Fruit fly (Drosophila melanogaster) whole organism, wandering third instar larva: ENCODE measurements around the gene Task6.

Experiments
- Abd-B ChIP-seq: fragments of >200 bp; optimal IDR thresholded peaks from 2 replicates; lab custom pipeline; 2017; ENCODE audit warnings: missing biosample characterization, missing genetic modification characterization
- CG32264 ChIP-seq: fragments of 200-800 bp; sonication (Bioruptor generic); optimal IDR thresholded peaks from 2 replicates; lab custom pipeline; 2016; ENCODE audit warnings: missing biosample characterization, missing genetic modification characterization
- CG9705 ChIP-seq: fragments of 200-800 bp; sonication (Bioruptor generic); optimal IDR thresholded peaks from 2 replicates; lab custom pipeline; 2018; ENCODE audit warnings: missing biosample characterization, mild to moderate bottlenecking, missing genetic modification characterization
- CrebA ChIP-seq: fragments of 200-800 bp; sonication (Bioruptor generic); optimal IDR thresholded peaks from 2 replicates; lab custom pipeline; 2016; ENCODE audit warnings: missing biosample characterization, mild to moderate bottlenecking, missing genetic modification characterization, borderline replicate concordance
- Dfd ChIP-seq: fragments of >200 bp; optimal IDR thresholded peaks from 2 replicates; lab custom pipeline; 2017; ENCODE audit warnings: missing biosample characterization, missing genetic modification characterization
- Dif ChIP-seq: fragments of 200-275, 200-300 bp; sonication (Bioruptor generic); optimal IDR thresholded peaks from 2 replicates; lab custom pipeline; 2018; ENCODE audit warnings: missing biosample characterization, missing genetic modification characterization; ENCODE audit not compliant: partially characterized antibody
- GATAd ChIP-seq: sonication (Bioruptor generic); optimal IDR thresholded peaks from 2 replicates; lab custom pipeline; 2016; ENCODE audit warnings: missing biosample characterization, missing genetic modification characterization
- HLH106 ChIP-seq: fragments of 200-800 bp; optimal IDR thresholded peaks from 3 replicates; lab custom pipeline; 2019; ENCODE audit warnings: missing biosample characterization, mild to moderate bottlenecking, missing genetic modification characterization, moderate library complexity
- Hnf4 ChIP-seq: fragments of 200-800 bp; sonication (Bioruptor generic); optimal IDR thresholded peaks from 2 replicates; lab custom pipeline; 2016; ENCODE audit warnings: missing biosample characterization, mild to moderate bottlenecking, missing genetic modification characterization
- Hr78 ChIP-seq: fragments of >200 bp; optimal IDR thresholded peaks from 2 replicates; lab custom pipeline; 2017; ENCODE audit warnings: missing biosample characterization, missing genetic modification characterization
- Hr83 ChIP-seq: fragments of 200-300 bp; sonication (Bioruptor generic); optimal IDR thresholded peaks from 2 replicates; lab custom pipeline; 2016; ENCODE audit warnings: missing biosample characterization, mild to moderate bottlenecking, missing genetic modification characterization, moderate library complexity; ENCODE audit not compliant: poor library complexity, severe bottlenecking
- Jra ChIP-seq: sonication (Bioruptor generic); optimal IDR thresholded peaks from 2 replicates; lab custom pipeline; 2016; ENCODE audit warnings: missing biosample characterization, missing genetic modification characterization
- Mio ChIP-seq: sonication (Bioruptor generic); optimal IDR thresholded peaks from 2 replicates; lab custom pipeline; 2016; ENCODE audit warnings: missing biosample characterization, missing genetic modification characterization
- Myc ChIP-seq: fragments of >200 bp; optimal IDR thresholded peaks from 2 replicates; lab custom pipeline; 2017
- N ChIP-seq: fragments of >200 bp; optimal IDR thresholded peaks from 2 replicates; lab custom pipeline; 2018; ENCODE audit warnings: missing biosample characterization, missing external identifiers, missing genetic modification characterization
- OdsH ChIP-seq: fragments of 200-800 bp; sonication (Bioruptor generic); optimal IDR thresholded peaks from 2 replicates; lab custom pipeline; 2016; ENCODE audit warnings: missing biosample characterization, mild to moderate bottlenecking, missing genetic modification characterization
- Rel ChIP-seq, 2 experiments: fragments of 200-800 bp; sonication (Bioruptor generic) in 1 of 2; optimal IDR thresholded peaks; 2 replicates in 1 of 2; 3 replicates in 1 of 2; lab custom pipeline; 2016 to 2019; ENCODE audit warnings: mild to moderate bottlenecking in 2 of 2, missing biosample characterization in 2 of 2, missing genetic modification characterization in 2 of 2, moderate library complexity in 1 of 2
- Sp1 ChIP-seq: fragments of 200-800 bp; sonication (Bioruptor generic); optimal IDR thresholded peaks from 3 replicates; lab custom pipeline; 2019; ENCODE audit warnings: missing biosample characterization, mild to moderate bottlenecking, missing genetic modification characterization, moderate library complexity
- Vsx2 ChIP-seq: fragments of 200-300, 225-300 bp; sonication (Bioruptor generic); optimal IDR thresholded peaks from 2 replicates; lab custom pipeline; 2018; ENCODE audit warnings: missing biosample characterization, missing genetic modification characterization; ENCODE audit not compliant: partially characterized antibody
- dl ChIP-seq, 2 experiments: fragments of 175-275, 200-275 bp in 1 of 2; fragments of 200-275 bp in 1 of 2; sonication (Bioruptor generic); optimal IDR thresholded peaks; lab custom pipeline; 2018; ENCODE audit warnings: mild to moderate bottlenecking in 2 of 2, missing biosample characterization in 2 of 2, missing genetic modification characterization in 2 of 2, moderate library complexity in 2 of 2; ENCODE audit not compliant: partially characterized antibody in 2 of 2, insufficient read depth in 1 of 2
- dmrt93B ChIP-seq: fragments of 200-800 bp; sonication (Bioruptor generic); optimal IDR thresholded peaks from 2 replicates; lab custom pipeline; 2018; ENCODE audit warnings: missing biosample characterization, mild to moderate bottlenecking, missing genetic modification characterization
- dsf ChIP-seq: sonication (Bioruptor generic); optimal IDR thresholded peaks from 2 replicates; lab custom pipeline; 2016; ENCODE audit warnings: missing biosample characterization, missing genetic modification characterization, borderline replicate concordance
- ey ChIP-seq: fragments of 200-800 bp; sonication (Bioruptor generic); optimal IDR thresholded peaks from 2 replicates; lab custom pipeline; 2016; ENCODE audit warnings: missing biosample characterization, missing genetic modification characterization
- foxo ChIP-seq, 2 experiments: fragments of 200-800 bp; sonication (Bioruptor generic); optimal IDR thresholded peaks; 2 replicates in 1 of 2; 3 replicates in 1 of 2; lab custom pipeline; 2016 to 2017; ENCODE audit warnings: missing biosample characterization in 2 of 2, missing genetic modification characterization in 2 of 2
- fru ChIP-seq: fragments of 200-800 bp; sonication (Bioruptor generic); optimal IDR thresholded peaks from 3 replicates; lab custom pipeline; 2016; ENCODE audit warnings: missing biosample characterization, mild to moderate bottlenecking, missing genetic modification characterization
- h ChIP-seq: fragments of 200-800 bp; sonication (Bioruptor generic); optimal IDR thresholded peaks from 3 replicates; lab custom pipeline; 2016; ENCODE audit warnings: missing biosample characterization, mild to moderate bottlenecking, missing genetic modification characterization
- jim ChIP-seq: fragments of 175-275, 200-325 bp; sonication (Bioruptor generic); optimal IDR thresholded peaks from 2 replicates; lab custom pipeline; 2016; ENCODE audit warnings: missing biosample characterization, mild to moderate bottlenecking, missing genetic modification characterization
- lola ChIP-seq: fragments of >200 bp; optimal IDR thresholded peaks from 2 replicates; lab custom pipeline; 2017; ENCODE audit warnings: missing biosample characterization, missing genetic modification characterization
- psq ChIP-seq: fragments of 200-800 bp; sonication (Bioruptor generic); optimal IDR thresholded peaks from 3 replicates; lab custom pipeline; 2017; ENCODE audit warnings: missing biosample characterization, mild to moderate bottlenecking, missing genetic modification characterization, moderate library complexity
- rgr ChIP-seq: fragments of 200-800 bp; sonication (Bioruptor generic); optimal IDR thresholded peaks from 3 replicates; lab custom pipeline; 2016; ENCODE audit warnings: missing biosample characterization, mild to moderate bottlenecking, missing genetic modification characterization
- sage ChIP-seq: fragments of 200-800 bp; sonication (Bioruptor generic); optimal IDR thresholded peaks from 2 replicates; lab custom pipeline; 2016; ENCODE audit warnings: missing biosample characterization, mild to moderate bottlenecking, missing genetic modification characterization
- sv ChIP-seq: fragments of 200-800 bp; sonication (Bioruptor generic); optimal IDR thresholded peaks from 3 replicates; lab custom pipeline; 2016; ENCODE audit warnings: missing biosample characterization, missing genetic modification characterization
- tai ChIP-seq: sonication (Bioruptor generic); optimal IDR thresholded peaks from 2 replicates; lab custom pipeline; 2016; ENCODE audit warnings: missing biosample characterization, missing genetic modification characterization
- usp ChIP-seq: fragments of >200 bp; optimal IDR thresholded peaks from 2 replicates; lab custom pipeline; 2017; ENCODE audit warnings: missing biosample characterization, missing genetic modification characterization
- woc ChIP-seq: sonication (Bioruptor generic); optimal IDR thresholded peaks from 2 replicates; lab custom pipeline; 2016; ENCODE audit warnings: missing biosample characterization, mild to moderate bottlenecking, missing genetic modification characterization

Task6 gene

dm6 chr3R:13684569-13685402, 10.4 kb upstream of the Task6 start:
- TF ChIP-seq CG9705 (GFP tag; lab: Kevin White, UChicago) = no peak
- no peak for TF ChIP-seq dmrt93B (GFP tag; lab: Kevin White, UChicago)
- TF ChIP-seq Hr83 (GFP tag; lab: Kevin White, UChicago) = no peak
- TF ChIP-seq Mio = no peak
- peak; percentile 99 for TF ChIP-seq psq (GFP tag; lab: Kevin White, UChicago)
- no peak for TF ChIP-seq Jra
- no peak for TF ChIP-seq HLH106 (tag; lab: Kevin White, UChicago)
- peak; percentile 25 for TF ChIP-seq OdsH (GFP tag; lab: Kevin White, UChicago)
- no peak for TF ChIP-seq jim
- TF ChIP-seq h (GFP tag; lab: Kevin White, UChicago) = peak; percentile 62
- no peak for TF ChIP-seq CG32264 (GFP tag; lab: Kevin White, UChicago)
- TF ChIP-seq sv = no peak
- no peak for TF ChIP-seq dsf (GFP tag; lab: Kevin White, UChicago)
- TF ChIP-seq Myc (lab: Kevin White, UChicago) = no peak
- TF ChIP-seq Rel (GFP tag; optimal IDR thresholded peaks at IDR 0.05; lab: Kevin White, UChicago) = no peak
- no peak for TF ChIP-seq Rel (tag; optimal IDR thresholded peaks at IDR 0.05; lab: Kevin White, UChicago)
- TF ChIP-seq sage (GFP tag; lab: Kevin White, UChicago) = no peak
- no peak for TF ChIP-seq usp (GFP tag; lab: Kevin White, UChicago)
- no peak for TF ChIP-seq Dfd (GFP tag; lab: Kevin White, UChicago)
- TF ChIP-seq rgr (GFP tag; lab: Kevin White, UChicago) = peak; percentile 5
- no peak for TF ChIP-seq fru
- TF ChIP-seq Sp1 (GFP tag; lab: Kevin White, UChicago) = no peak
- TF ChIP-seq CrebA (GFP tag; lab: Kevin White, UChicago) = no peak
- TF ChIP-seq foxo (GFP tag; optimal IDR thresholded peaks at IDR 0.05; lab: Kevin White, UChicago) = peak in 1 of 2 experiments; percentile 14
- TF ChIP-seq woc (GFP tag; lab: Kevin White, UChicago) = no peak
- no peak for TF ChIP-seq Hr78 (GFP tag; lab: Kevin White, UChicago)
- TF ChIP-seq Abd-B (GFP tag; lab: Kevin White, UChicago) = peak; percentile 19
- TF ChIP-seq ey (GFP tag; lab: Kevin White, UChicago) = no peak
- peak; percentile 58 for TF ChIP-seq N (GFP tag; lab: Kevin White, UChicago)
- no peak for TF ChIP-seq lola (GFP tag; lab: Kevin White, UChicago)
- TF ChIP-seq Hnf4 (GFP tag; lab: Kevin White, UChicago) = peak; percentile 32
- no peak for TF ChIP-seq tai (GFP tag; lab: Kevin White, UChicago)
- peak in 1 of 2 experiments; percentile 27 for TF ChIP-seq dl (GFP tag; optimal IDR thresholded peaks at IDR 0.05; lab: Kevin White, UChicago; ENCODE audit: insufficient read depth in 1 of 2, partially characterized antibody in 2 of 2)
- no peak for TF ChIP-seq GATAd (GFP tag; lab: Kevin White, UChicago)
- no peak for TF ChIP-seq Vsx2
- TF ChIP-seq Dif (GFP tag; lab: Kevin White, UChicago) = peak; percentile 9

dm6 chr3R:13683624-13684568, 9.6 kb upstream of the Task6 start, which contains the start of gene flfl:
flfl (plus strand) TSS chr3R:13683921.
- TF ChIP-seq Vsx2 (peak; percentile 88), dl (GFP tag; optimal IDR thresholded peaks at IDR 0.05; lab: Kevin White, UChicago; ENCODE audit: insufficient read depth in 1 of 2, partially characterized antibody in 2 of 2) (peak; percentile 77 to 95), Hr83 (GFP tag; lab: Kevin White, UChicago) (peak; percentile 32), dsf (GFP tag; lab: Kevin White, UChicago) (no peak), lola (GFP tag; lab: Kevin White, UChicago) (peak; percentile 50), CG32264 (GFP tag; lab: Kevin White, UChicago) (no peak), CG9705 (GFP tag; lab: Kevin White, UChicago) (peak; percentile 6), HLH106 (tag; lab: Kevin White, UChicago) (peak; percentile 26), N (GFP tag; lab: Kevin White, UChicago) (peak; percentile 34), sv (no peak), fru (no peak), foxo (GFP tag; optimal IDR thresholded peaks at IDR 0.05; lab: Kevin White, UChicago) (peak; percentile 1), Myc (lab: Kevin White, UChicago) (peak; percentile 46), Dif (GFP tag; lab: Kevin White, UChicago) (peak; percentile 97)
